Worm (Caenorhabditis elegans): Measurements from ENCODE around the gene C28A5.6.
A peak's percentile ranks its signal among the peaks of the same experiment; 100 is the strongest.

C28A5.6 gene

DNA sequence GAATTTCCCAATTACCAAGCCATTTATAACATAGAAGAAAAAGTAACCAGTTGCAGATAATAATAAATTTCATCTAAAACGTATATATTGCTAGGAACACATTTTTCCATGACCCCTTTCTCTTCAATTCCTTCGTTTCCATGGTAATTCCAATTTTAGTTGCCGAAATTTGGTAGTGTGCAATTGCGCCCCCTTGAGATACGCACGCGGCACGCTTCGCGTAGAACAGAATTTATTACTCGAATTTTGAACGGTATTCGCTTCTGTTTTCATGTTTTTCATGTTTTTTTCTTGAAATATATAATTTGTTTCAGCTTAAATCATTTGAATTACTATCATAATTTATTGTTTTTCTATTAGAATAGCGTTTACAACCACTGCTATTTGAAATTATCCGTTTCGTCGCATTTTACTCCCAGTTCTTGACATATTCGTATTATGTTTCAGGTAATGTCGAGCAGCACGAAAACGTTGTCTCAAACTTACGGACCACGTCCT lies 24.9 kb downstream of the C28A5.6 start, which contains the start of the genes R07E5.17 and snfc-5:
TSS of gene R07E5.17 (minus strand) at position 98 of the 498 bp plus-strand sequence.
TSS of gene snfc-5 (plus strand) at position 448 of the 498 bp plus-strand sequence.
- TF ChIP-seq unc-42 (tag; optimal IDR thresholded peaks at IDR 0.05) (peak; percentile 37), rnt-1 (tag; optimal IDR thresholded peaks at IDR 0.05) (no peak), ceh-14 (tag; optimal IDR thresholded peaks at IDR 0.05) (peak; percentile 44), ceh-31 (tag; optimal IDR thresholded peaks at IDR 0.05) (peak; percentile 27), Y22D7AL.16 (tag; optimal IDR thresholded peaks at IDR 0.05) (no peak), ceh-18 (tag; optimal IDR thresholded peaks at IDR 0.05) (peak; percentile 25)

DNA sequence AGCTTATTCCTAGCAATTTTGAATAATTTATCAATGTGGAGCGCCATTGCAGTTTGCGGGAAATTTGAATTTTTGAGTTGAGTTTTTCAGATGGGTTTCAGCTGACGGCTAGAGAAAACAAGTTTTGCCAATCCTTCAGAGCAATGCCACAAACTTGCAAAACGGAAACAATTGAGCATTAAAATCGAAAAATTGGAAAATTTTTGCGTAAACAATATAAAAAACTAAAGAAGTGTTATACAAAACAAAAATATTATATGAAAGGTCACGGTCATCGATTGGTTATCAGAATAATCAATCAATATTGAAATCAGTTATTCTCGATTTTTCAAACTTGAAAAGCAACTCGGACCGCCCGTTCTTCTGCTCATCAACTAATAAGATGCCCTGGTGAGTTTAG lies 28.2 kb downstream of the C28A5.6 start, which contains the start of gene R07E5.15:
TSS of gene R07E5.15 (plus strand) at position 301 of the 400 bp plus-strand sequence.
- no peak for TF ChIP-seq ceh-30 (tag; optimal IDR thresholded peaks at IDR 0.05)
- no peak for TF ChIP-seq ceh-24 (tag; optimal IDR thresholded peaks at IDR 0.05)
- TF ChIP-seq K09A11.1 (tag; optimal IDR thresholded peaks at IDR 0.05; ENCODE audit: insufficient read depth): no peak
- TF ChIP-seq C08G9.2 (tag; optimal IDR thresholded peaks at IDR 0.05): no peak
- no peak for TF ChIP-seq ceh-18 (tag; optimal IDR thresholded peaks at IDR 0.05)
- no peak for TF ChIP-seq unc-3 (GFP tag; conservative IDR thresholded peaks at IDR 0.05)
- TF ChIP-seq unc-3 (tag; optimal IDR thresholded peaks at IDR 0.05): no peak
- TF ChIP-seq ttx-3 (tag; optimal IDR thresholded peaks at IDR 0.05): no peak
- no peak for TF ChIP-seq T23F11.4 (GFP tag; optimal IDR thresholded peaks at IDR 0.05)
- TF ChIP-seq madf-2 (tag; optimal IDR thresholded peaks at IDR 0.05): no peak
- TF ChIP-seq C38D4.7 (GFP tag; optimal IDR thresholded peaks at IDR 0.05): no peak
- TF ChIP-seq ets-4 (tag; optimal IDR thresholded peaks at IDR 0.05): no peak

DNA sequence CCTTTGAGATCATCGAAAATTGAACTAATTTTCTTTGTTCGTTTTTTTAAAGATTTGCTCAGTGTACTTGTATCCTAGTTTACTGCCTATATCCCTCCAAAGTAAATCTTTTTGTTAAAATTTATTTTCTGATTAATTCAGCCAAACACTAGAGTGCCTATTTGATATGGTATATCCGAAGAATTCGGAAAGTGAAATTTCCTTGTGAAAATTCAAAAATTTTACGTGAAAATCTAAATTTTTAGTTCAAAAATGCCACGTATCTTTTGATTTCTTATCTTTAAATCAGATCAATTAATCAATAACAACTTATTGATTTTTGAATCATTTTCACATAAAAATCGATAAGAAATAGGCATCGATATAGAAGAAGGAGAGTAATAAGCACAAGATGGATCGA lies 30.8 kb downstream of the C28A5.6 start, which contains the start of gene R07E5.6:
TSS of gene R07E5.6 (plus strand) at position 301 of the 400 bp plus-strand sequence.
- TF ChIP-seq ceh-22 (tag; optimal IDR thresholded peaks at IDR 0.05) (no peak), nfya-1 (tag; optimal IDR thresholded peaks at IDR 0.05) (no peak), K09A11.1 (tag; optimal IDR thresholded peaks at IDR 0.05; ENCODE audit: insufficient read depth) (no peak), hlh-30 (tag; optimal IDR thresholded peaks at IDR 0.05; ENCODE audit: insufficient read depth) (no peak), ceh-34 (tag; optimal IDR thresholded peaks at IDR 0.05) (no peak), C38D4.7 (GFP tag; optimal IDR thresholded peaks at IDR 0.05) (no peak), unc-3 (GFP tag; conservative IDR thresholded peaks at IDR 0.05) (no peak), unc-3 (tag; optimal IDR thresholded peaks at IDR 0.05) (no peak), K02D7.2 (tag; optimal IDR thresholded peaks at IDR 0.05) (no peak), ceh-30 (tag; optimal IDR thresholded peaks at IDR 0.05) (no peak), tbx-2 (tag; optimal IDR thresholded peaks at IDR 0.05) (no peak), fkh-6 (tag; optimal IDR thresholded peaks at IDR 0.05) (no peak), unc-86 (tag; optimal IDR thresholded peaks at IDR 0.05) (no peak), tbx-7 (tag; optimal IDR thresholded peaks at IDR 0.05) (no peak), F13H6.1 (tag; optimal IDR thresholded peaks at IDR 0.05) (no peak), sox-2 (GFP tag; IDR thresholded peaks at IDR 0.05) (no peak), ceh-6 (GFP tag; optimal IDR thresholded peaks at IDR 0.05) (no peak)

DNA sequence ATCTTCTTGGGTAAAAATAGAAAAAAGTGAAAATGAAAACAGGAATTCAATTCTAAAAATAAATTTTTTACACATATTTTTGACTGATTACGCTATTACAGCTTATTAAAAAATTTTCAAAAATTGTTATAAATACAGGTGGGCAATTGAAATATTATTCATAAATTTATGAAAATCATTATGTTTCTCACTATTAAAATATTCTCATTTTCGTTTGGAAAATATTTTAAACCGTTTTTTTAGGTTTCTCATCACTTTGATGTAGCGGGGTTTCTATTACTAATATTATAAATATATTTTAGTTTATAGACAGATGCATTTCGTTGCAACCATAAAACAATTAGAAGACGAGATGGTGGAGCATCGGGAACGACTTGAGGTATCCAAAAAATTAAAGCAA lies 32.2 kb downstream of the C28A5.6 start, which contains the start of gene R07E5.5:
TSS of gene R07E5.5 (plus strand) at position 301 of the 400 bp plus-strand sequence.
- TF ChIP-seq unc-42 (tag; optimal IDR thresholded peaks at IDR 0.05) (no peak), dve-1 (tag; optimal IDR thresholded peaks at IDR 0.05) (no peak), nhr-11 (tag; optimal IDR thresholded peaks at IDR 0.05) (no peak), pax-1 (tag; optimal IDR thresholded peaks at IDR 0.05) (no peak), K09A11.1 (tag; optimal IDR thresholded peaks at IDR 0.05; ENCODE audit: insufficient read depth) (no peak), ceh-31 (tag; optimal IDR thresholded peaks at IDR 0.05) (no peak), fkh-6 (tag; optimal IDR thresholded peaks at IDR 0.05) (no peak), madf-2 (tag; optimal IDR thresholded peaks at IDR 0.05) (no peak), ceh-30 (tag; optimal IDR thresholded peaks at IDR 0.05) (no peak), sox-4 (tag; optimal IDR thresholded peaks at IDR 0.05) (no peak), che-1 (tag; optimal IDR thresholded peaks at IDR 0.05) (no peak), elt-2 (tag; optimal IDR thresholded peaks at IDR 0.05) (no peak), Y22D7AL.16 (tag; optimal IDR thresholded peaks at IDR 0.05) (no peak)
